Worm (Caenorhabditis elegans) whole organism, L1 larva: ENCODE measurements around the gene ubq-1.
A peak's percentile ranks its signal among the peaks of the same experiment; 100 is the strongest.

Source experiments
- dpl-1 ChIP-seq, 3 experiments: fragments of 150-350 bp in 2 of 3; sonication (generic microtip) in 1 of 3; optimal IDR thresholded peaks; 2 replicates each; lab custom pipeline; 2014 to 2017; ENCODE audit warnings: missing biosample characterization in 3 of 3, missing genetic modification characterization in 3 of 3, missing genetic modification reagents in 3 of 3
- snpc-4 ChIP-seq: fragments of 150-350 bp; optimal IDR thresholded peaks from 2 replicates; lab custom pipeline; 2014; ENCODE audit warnings: missing biosample characterization, missing genetic modification characterization

DNA sequence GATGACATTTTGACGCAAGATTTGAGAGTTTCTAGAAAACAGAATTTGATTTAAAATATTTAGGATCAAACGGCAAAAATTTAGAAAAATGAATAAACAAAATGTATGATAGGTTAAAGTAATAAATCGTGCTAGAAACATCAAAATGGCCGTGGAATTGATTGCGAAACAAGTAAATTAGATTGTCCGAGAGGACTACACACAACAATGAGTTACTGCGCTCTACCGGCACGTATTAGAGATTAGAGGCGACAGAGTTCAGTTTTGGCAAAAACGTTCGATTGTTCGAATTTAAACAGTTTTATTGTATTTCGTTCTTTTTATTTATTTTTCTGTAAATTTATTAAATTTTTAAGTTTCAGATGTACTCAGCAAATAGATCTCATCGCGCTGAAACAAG, 14.3 kb upstream of the ubq-1 start, which contains the start of the genes dnc-2 and bcl-7:
- TF ChIP-seq snpc-4 (tag; lab: Kevin White, UChicago): no peak
- TF ChIP-seq dpl-1 (GFP tag; optimal IDR thresholded peaks at IDR 0.05; lab: Kevin White, UChicago): peak; percentile 29 to 71 (median 53)
